Fruit fly (Drosophila melanogaster) whole organism, wandering third instar larva: Measurements from ENCODE around the gene CG11562.

Experiments used
- Abd-B ChIP-seq: fragments of >200 bp; optimal IDR thresholded peaks from 2 replicates; lab custom pipeline; 2017; ENCODE audit warnings: missing biosample characterization, missing genetic modification characterization
- CG9705 ChIP-seq: fragments of 200-800 bp; sonication (Bioruptor generic); optimal IDR thresholded peaks from 2 replicates; lab custom pipeline; 2018; ENCODE audit warnings: missing biosample characterization, mild to moderate bottlenecking, missing genetic modification characterization
- Dfd ChIP-seq: fragments of >200 bp; optimal IDR thresholded peaks from 2 replicates; lab custom pipeline; 2017; ENCODE audit warnings: missing biosample characterization, missing genetic modification characterization
- Dif ChIP-seq: fragments of 200-275, 200-300 bp; sonication (Bioruptor generic); optimal IDR thresholded peaks from 2 replicates; lab custom pipeline; 2018; ENCODE audit warnings: missing biosample characterization, missing genetic modification characterization; ENCODE audit not compliant: partially characterized antibody
- Hnf4 ChIP-seq: fragments of 200-800 bp; sonication (Bioruptor generic); optimal IDR thresholded peaks from 2 replicates; lab custom pipeline; 2016; ENCODE audit warnings: missing biosample characterization, mild to moderate bottlenecking, missing genetic modification characterization
- Hr78 ChIP-seq: fragments of >200 bp; optimal IDR thresholded peaks from 2 replicates; lab custom pipeline; 2017; ENCODE audit warnings: missing biosample characterization, missing genetic modification characterization
- Hr83 ChIP-seq: fragments of 200-300 bp; sonication (Bioruptor generic); optimal IDR thresholded peaks from 2 replicates; lab custom pipeline; 2016; ENCODE audit warnings: missing biosample characterization, mild to moderate bottlenecking, missing genetic modification characterization, moderate library complexity; ENCODE audit not compliant: poor library complexity, severe bottlenecking
- Mio ChIP-seq: sonication (Bioruptor generic); optimal IDR thresholded peaks from 2 replicates; lab custom pipeline; 2016; ENCODE audit warnings: missing biosample characterization, missing genetic modification characterization
- Myc ChIP-seq: fragments of >200 bp; optimal IDR thresholded peaks from 2 replicates; lab custom pipeline; 2017
- N ChIP-seq: fragments of >200 bp; optimal IDR thresholded peaks from 2 replicates; lab custom pipeline; 2018; ENCODE audit warnings: missing biosample characterization, missing external identifiers, missing genetic modification characterization
- Rel ChIP-seq, 2 experiments: fragments of 200-800 bp; sonication (Bioruptor generic) in 1 of 2; optimal IDR thresholded peaks; 2 replicates in 1 of 2; 3 replicates in 1 of 2; lab custom pipeline; 2016 to 2019; ENCODE audit warnings: mild to moderate bottlenecking in 2 of 2, missing biosample characterization in 2 of 2, missing genetic modification characterization in 2 of 2, moderate library complexity in 1 of 2
- Sp1 ChIP-seq: fragments of 200-800 bp; sonication (Bioruptor generic); optimal IDR thresholded peaks from 3 replicates; lab custom pipeline; 2019; ENCODE audit warnings: missing biosample characterization, mild to moderate bottlenecking, missing genetic modification characterization, moderate library complexity
- Vsx2 ChIP-seq: fragments of 200-300, 225-300 bp; sonication (Bioruptor generic); optimal IDR thresholded peaks from 2 replicates; lab custom pipeline; 2018; ENCODE audit warnings: missing biosample characterization, missing genetic modification characterization; ENCODE audit not compliant: partially characterized antibody
- br ChIP-seq: fragments of 200-800 bp; sonication (Bioruptor generic); optimal IDR thresholded peaks from 2 replicates; lab custom pipeline; 2016; ENCODE audit warnings: missing biosample characterization, missing genetic modification characterization
- brk ChIP-seq: fragments of 200-800 bp; sonication (Bioruptor generic); optimal IDR thresholded peaks from 2 replicates; lab custom pipeline; 2016; ENCODE audit warnings: missing biosample characterization, mild to moderate bottlenecking, missing genetic modification characterization
- dmrt93B ChIP-seq: fragments of 200-800 bp; sonication (Bioruptor generic); optimal IDR thresholded peaks from 2 replicates; lab custom pipeline; 2018; ENCODE audit warnings: missing biosample characterization, mild to moderate bottlenecking, missing genetic modification characterization
- dsf ChIP-seq: sonication (Bioruptor generic); optimal IDR thresholded peaks from 2 replicates; lab custom pipeline; 2016; ENCODE audit warnings: missing biosample characterization, missing genetic modification characterization, borderline replicate concordance
- ey ChIP-seq: fragments of 200-800 bp; sonication (Bioruptor generic); optimal IDR thresholded peaks from 2 replicates; lab custom pipeline; 2016; ENCODE audit warnings: missing biosample characterization, missing genetic modification characterization
- foxo ChIP-seq, 2 experiments: fragments of 200-800 bp; sonication (Bioruptor generic); optimal IDR thresholded peaks; 2 replicates in 1 of 2; 3 replicates in 1 of 2; lab custom pipeline; 2016 to 2017; ENCODE audit warnings: missing biosample characterization in 2 of 2, missing genetic modification characterization in 2 of 2
- jim ChIP-seq: fragments of 175-275, 200-325 bp; sonication (Bioruptor generic); optimal IDR thresholded peaks from 2 replicates; lab custom pipeline; 2016; ENCODE audit warnings: missing biosample characterization, mild to moderate bottlenecking, missing genetic modification characterization
- lola ChIP-seq: fragments of >200 bp; optimal IDR thresholded peaks from 2 replicates; lab custom pipeline; 2017; ENCODE audit warnings: missing biosample characterization, missing genetic modification characterization
- pan ChIP-seq: fragments of >200 bp; optimal IDR thresholded peaks from 2 replicates; lab custom pipeline; 2017
- psq ChIP-seq: fragments of 200-800 bp; sonication (Bioruptor generic); optimal IDR thresholded peaks from 3 replicates; lab custom pipeline; 2017; ENCODE audit warnings: missing biosample characterization, mild to moderate bottlenecking, missing genetic modification characterization, moderate library complexity
- rgr ChIP-seq: fragments of 200-800 bp; sonication (Bioruptor generic); optimal IDR thresholded peaks from 3 replicates; lab custom pipeline; 2016; ENCODE audit warnings: missing biosample characterization, mild to moderate bottlenecking, missing genetic modification characterization
- usp ChIP-seq: fragments of >200 bp; optimal IDR thresholded peaks from 2 replicates; lab custom pipeline; 2017; ENCODE audit warnings: missing biosample characterization, missing genetic modification characterization
- woc ChIP-seq: sonication (Bioruptor generic); optimal IDR thresholded peaks from 2 replicates; lab custom pipeline; 2016; ENCODE audit warnings: missing biosample characterization, mild to moderate bottlenecking, missing genetic modification characterization

The CG11562 gene

DNA sequence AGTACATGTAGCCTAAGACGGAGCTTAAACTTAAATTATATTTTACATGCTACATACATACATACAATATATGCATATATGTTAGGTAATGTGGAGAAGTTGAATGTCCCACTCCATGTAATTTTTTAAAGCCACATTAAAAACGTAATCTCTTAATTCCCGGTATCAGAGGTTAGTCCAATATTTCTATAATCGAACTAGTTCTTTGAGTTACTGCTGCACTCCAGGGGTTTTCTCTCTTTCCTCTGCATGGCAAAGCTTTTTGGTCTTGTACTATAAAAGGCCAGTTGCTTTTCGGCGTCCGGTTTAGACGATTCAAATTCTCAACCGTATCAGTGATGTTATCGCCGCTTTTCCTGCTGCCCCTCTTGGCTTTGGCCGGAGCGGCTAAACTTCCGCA lies 29.6 kb downstream of the CG11562 start, which contains the start of gene CG33127:
Gene CG33127, plus strand, starts transcription at position 309 of the 400 bp plus-strand sequence.
- no peak for TF ChIP-seq Hr83 (GFP tag; lab: Kevin White, UChicago)
- TF ChIP-seq psq (GFP tag; lab: Kevin White, UChicago): no peak
- no peak for TF ChIP-seq CG9705 (GFP tag; lab: Kevin White, UChicago)
- no peak for TF ChIP-seq ey
- TF ChIP-seq dmrt93B (GFP tag; lab: Kevin White, UChicago): no peak
- no peak for TF ChIP-seq Myc (lab: Kevin White, UChicago)
- TF ChIP-seq dsf (GFP tag; lab: Kevin White, UChicago): no peak
- no peak for TF ChIP-seq foxo (GFP tag; optimal IDR thresholded peaks at IDR 0.05; lab: Kevin White, UChicago)
- no peak for TF ChIP-seq Hnf4 (GFP tag; lab: Kevin White, UChicago)
- no peak for TF ChIP-seq br (GFP tag; lab: Kevin White, UChicago)
- TF ChIP-seq woc (GFP tag; lab: Kevin White, UChicago): no peak
- TF ChIP-seq Sp1 (GFP tag; lab: Kevin White, UChicago): no peak
- TF ChIP-seq Abd-B: no peak
- TF ChIP-seq Mio (GFP tag; lab: Kevin White, UChicago): no peak
- TF ChIP-seq, all 38 proteins: peak for 0

DNA sequence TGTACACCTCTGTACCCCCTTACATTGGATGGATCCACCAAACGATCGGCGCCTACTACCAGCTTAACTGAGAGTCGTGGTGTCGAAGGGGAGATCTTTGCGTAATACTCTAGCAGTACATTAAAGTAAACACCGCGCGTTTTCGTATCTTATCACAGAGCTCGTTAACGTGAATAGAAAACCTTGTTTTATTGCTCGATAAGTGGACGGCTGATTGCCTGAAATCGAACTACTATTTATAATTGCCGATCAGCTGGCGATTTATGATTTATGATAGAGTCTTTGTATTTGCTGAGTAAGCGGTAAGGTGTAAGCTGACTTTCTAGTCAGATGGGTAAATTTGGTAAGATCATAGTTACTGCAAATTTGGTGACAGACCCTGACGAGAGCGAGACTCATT lies 30.7 kb downstream of the CG11562 start:
- TF ChIP-seq Dfd (GFP tag; lab: Kevin White, UChicago): no peak
- TF ChIP-seq ey: no peak
- TF ChIP-seq pan (lab: Kevin White, UChicago): no peak
- TF ChIP-seq N (GFP tag; lab: Kevin White, UChicago): no peak
- no peak for TF ChIP-seq Sp1 (GFP tag; lab: Kevin White, UChicago)
- TF ChIP-seq woc (GFP tag; lab: Kevin White, UChicago): no peak
- TF ChIP-seq Rel (GFP tag; optimal IDR thresholded peaks at IDR 0.05; lab: Kevin White, UChicago): no peak
- no peak for TF ChIP-seq Rel (tag; optimal IDR thresholded peaks at IDR 0.05; lab: Kevin White, UChicago)
- no peak for TF ChIP-seq lola (GFP tag; lab: Kevin White, UChicago)
- no peak for TF ChIP-seq rgr (GFP tag; lab: Kevin White, UChicago)
- TF ChIP-seq Vsx2 (GFP tag; lab: Kevin White, UChicago): no peak
- no peak for TF ChIP-seq brk (GFP tag; lab: Kevin White, UChicago)
- no peak for TF ChIP-seq psq (GFP tag; lab: Kevin White, UChicago)
- no peak for TF ChIP-seq Abd-B
- TF ChIP-seq jim (GFP tag; lab: Kevin White, UChicago): no peak
- no peak for TF ChIP-seq br (GFP tag; lab: Kevin White, UChicago)
- TF ChIP-seq Dif (GFP tag; lab: Kevin White, UChicago): no peak

DNA sequence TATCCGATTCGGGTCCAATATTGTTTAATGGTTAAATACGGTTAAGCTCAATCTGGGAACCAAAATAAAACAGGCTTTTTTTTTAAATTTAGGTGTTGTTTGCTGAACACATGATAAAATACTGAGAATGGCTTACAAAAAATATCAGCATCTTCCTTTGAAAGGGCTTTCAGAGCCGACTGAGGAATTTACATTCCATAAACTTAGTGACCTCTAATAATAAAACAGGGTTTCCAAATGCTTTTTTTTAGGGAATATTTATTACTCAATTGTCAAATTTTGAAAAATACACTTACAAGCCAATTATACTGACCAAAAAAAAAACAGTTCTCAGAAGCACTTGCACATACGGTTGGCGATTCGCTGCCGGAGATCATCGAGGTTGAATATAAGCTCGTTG lies 37.4 kb downstream of the CG11562 start, which contains the start of gene CG43755:
Gene CG43755, minus strand, starts transcription at position 101 of the 400 bp plus-strand sequence.
- TF ChIP-seq pan (lab: Kevin White, UChicago) (no peak), Hr78 (GFP tag; lab: Kevin White, UChicago) (no peak), Abd-B (no peak), usp (no peak), N (GFP tag; lab: Kevin White, UChicago) (no peak), jim (GFP tag; lab: Kevin White, UChicago) (no peak), brk (GFP tag; lab: Kevin White, UChicago) (no peak)

DNA sequence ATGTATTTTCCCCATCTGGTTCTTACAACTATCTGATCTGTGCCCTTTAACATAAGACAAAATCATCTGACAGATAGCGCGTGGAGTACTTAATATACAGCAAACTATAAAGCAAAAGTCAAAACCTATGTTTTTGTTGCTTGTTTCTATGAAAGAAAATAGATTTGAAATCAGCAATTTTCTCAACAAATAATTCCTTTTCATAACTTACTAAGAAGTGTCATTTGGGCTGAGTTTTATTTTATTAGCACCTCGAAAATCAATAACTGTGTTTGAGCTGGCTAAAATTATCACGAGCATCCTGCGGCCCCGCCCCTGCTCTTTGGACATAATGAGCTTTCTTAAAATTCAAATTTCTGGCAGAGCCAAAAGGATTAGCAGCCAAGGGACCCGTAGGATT lies 40.0 kb downstream of the CG11562 start, which contains the start of gene CG31921:
Gene CG31921, minus strand, starts transcription at position 101 of the 400 bp plus-strand sequence.
- TF ChIP-seq foxo (GFP tag; optimal IDR thresholded peaks at IDR 0.05; lab: Kevin White, UChicago): no peak
- TF ChIP-seq, all 38 proteins: peak for 0
